ENCODE assay signal across 1 fruit fly cellular context in the genomic region with DNA sequence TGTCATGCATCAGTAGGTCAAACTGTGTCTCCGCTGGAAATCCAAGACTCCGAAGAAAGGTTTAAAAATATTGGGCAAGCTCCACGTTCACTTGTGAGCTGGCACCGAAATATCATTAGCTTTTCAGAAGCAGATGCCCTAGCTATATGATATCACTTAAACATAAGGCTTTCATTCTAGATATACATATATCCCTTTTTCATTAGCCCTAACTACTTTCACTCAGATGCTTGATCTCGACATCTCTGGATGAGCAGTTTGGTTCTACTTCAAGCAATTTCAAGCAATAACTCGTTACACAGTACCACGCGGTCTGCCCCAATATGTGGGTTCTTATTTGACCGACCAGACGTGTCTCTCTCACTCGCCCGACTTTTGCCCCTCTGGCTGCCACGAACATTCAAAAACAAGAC.
A peak's percentile ranks its signal among the peaks of the same experiment; 100 is the strongest.
TF ChIP-seq lines count a peak whose summit lies in the region.

No protein-coding gene starts in this region.

TF ChIP-seq in whole organism, embryonic, 481 proteins besides CTCF, POLR2A, EP300 and RAD21 (continued from another document and continues in another):
- TF ChIP-seq CG16779 (GFP tag; IDR thresholded peaks at IDR 0.05; lab: Robert Waterston, UW) (no peak), sim (GFP tag; IDR thresholded peaks at IDR 0.05; lab: Robert Waterston, UW) (no peak), odd (GFP tag; optimal IDR thresholded peaks at IDR 0.05; lab: Kevin White, UChicago) (no peak), gem (tag; optimal IDR thresholded peaks at IDR 0.05; lab: Kevin White, UChicago) (peak; percentile 61), TFAM (GFP tag; optimal IDR thresholded peaks at IDR 0.05; lab: Kevin White, UChicago) (no peak), insv (GFP tag; optimal IDR thresholded peaks at IDR 0.05; lab: Kevin White, UChicago) (no peak), repo (GFP tag; optimal IDR thresholded peaks at IDR 0.05; lab: Kevin White, UChicago) (peak; percentile 30), pfk (GFP tag; optimal IDR thresholded peaks at IDR 0.05; lab: Kevin White, UChicago) (no peak), wor (GFP tag; IDR thresholded peaks at IDR 0.05; lab: Robert Waterston, UW) (0 out of 2 replicates have a peak, but pooled peaks have one; percentile 17), CG18599 (GFP tag; optimal IDR thresholded peaks at IDR 0.05; lab: Kevin White, UChicago) (no peak), CG12104 (GFP tag; optimal IDR thresholded peaks at IDR 0.05; lab: Kevin White, UChicago) (peak; percentile 3), Drgx (GFP tag; IDR thresholded peaks at IDR 0.05; lab: Robert Waterston, UW) (peak; percentile 29; the same call in 1 of the 2 replicates), gro (GFP tag; optimal IDR thresholded peaks at IDR 0.05; lab: Kevin White, UChicago) (no peak), Rfx (GFP tag; IDR thresholded peaks at IDR 0.05; lab: Robert Waterston, UW) (0 out of 2 replicates have a peak, but pooled peaks have one; percentile 30), CG3995 (GFP tag; optimal IDR thresholded peaks at IDR 0.05; lab: Kevin White, UChicago) (no peak), btn (GFP tag; optimal IDR thresholded peaks at IDR 0.05; lab: Kevin White, UChicago) (no peak), CG1529 (GFP tag; optimal IDR thresholded peaks at IDR 0.05; lab: Kevin White, UChicago) (peak; percentile 40), luna (GFP tag; optimal IDR thresholded peaks at IDR 0.05; lab: Kevin White, UChicago) (no peak), CG2129 (GFP tag; IDR thresholded peaks at IDR 0.05; lab: Robert Waterston, UW; ENCODE audit: partially characterized antibody) (no peak), Doc3 (GFP tag; IDR thresholded peaks at IDR 0.05; lab: Robert Waterston, UW; ENCODE audit: partially characterized antibody) (no peak), CG14050 (GFP tag; IDR thresholded peaks at IDR 0.05; lab: Robert Waterston, UW) (no peak), CG10959 (GFP tag; IDR thresholded peaks at IDR 0.05; lab: Robert Waterston, UW) (no peak), dm (GFP tag; optimal IDR thresholded peaks at IDR 0.05; lab: Kevin White, UChicago) (peak; percentile 19), CG7271 (tag; optimal IDR thresholded peaks at IDR 0.05; lab: Kevin White, UChicago) (no peak), CG9932 (GFP tag; IDR thresholded peaks at IDR 0.05; lab: Robert Waterston, UW) (0 out of 2 replicates have a peak, but pooled peaks have one; percentile 1), bbx (GFP tag; IDR thresholded peaks at IDR 0.05; lab: Robert Waterston, UW; ENCODE audit: partially characterized antibody) (no peak), her (GFP tag; optimal IDR thresholded peaks at IDR 0.05; lab: Kevin White, UChicago) (no peak), toy (GFP tag; IDR thresholded peaks at IDR 0.05; lab: Robert Waterston, UW) (no peak), CG6175 (GFP tag; IDR thresholded peaks at IDR 0.05; lab: Robert Waterston, UW) (no peak), CG6791 (GFP tag; IDR thresholded peaks at IDR 0.05; lab: Robert Waterston, UW; ENCODE audit: partially characterized antibody) (no peak), salm (tag; optimal IDR thresholded peaks at IDR 0.05; lab: Kevin White, UChicago) (no peak), Poxn (GFP tag; IDR thresholded peaks at IDR 0.05; lab: Robert Waterston, UW) (no peak), CG10209 (GFP tag; optimal IDR thresholded peaks at IDR 0.05; lab: Kevin White, UChicago) (peak; percentile 23), esg (GFP tag; conservative IDR thresholded peaks at IDR 0.05; lab: Robert Waterston, UW) (0 out of 2 replicates have a peak, but pooled peaks have one; percentile 5), onecut (GFP tag; IDR thresholded peaks at IDR 0.05; lab: Robert Waterston, UW) (no peak), Nf-YA (GFP tag; IDR thresholded peaks at IDR 0.05; lab: Robert Waterston, UW) (no peak), ci (GFP tag; IDR thresholded peaks at IDR 0.05; lab: Robert Waterston, UW) (no peak), zen2 (GFP tag; IDR thresholded peaks at IDR 0.05; lab: Robert Waterston, UW; ENCODE audit: partially characterized antibody) (no peak), mam (GFP tag; optimal IDR thresholded peaks at IDR 0.05; lab: Kevin White, UChicago) (peak; percentile 39), en (GFP tag; optimal IDR thresholded peaks at IDR 0.05; lab: Kevin White, UChicago) (no peak), CG7745 (tag; optimal IDR thresholded peaks at IDR 0.05; lab: Kevin White, UChicago) (no peak), cwo (GFP tag; optimal IDR thresholded peaks at IDR 0.05; lab: Kevin White, UChicago) (peak; percentile 39), ap (GFP tag; IDR thresholded peaks at IDR 0.05; lab: Robert Waterston, UW) (no peak), cad (GFP tag; optimal IDR thresholded peaks at IDR 0.05; lab: Kevin White, UChicago) (no peak), bcd (GFP tag; optimal IDR thresholded peaks at IDR 0.05; lab: Kevin White, UChicago) (peak; percentile 56), jumu (GFP tag; optimal IDR thresholded peaks at IDR 0.05; lab: Kevin White, UChicago) (peak; percentile 49), CG42726 (GFP tag; IDR thresholded peaks at IDR 0.05; lab: Robert Waterston, UW; ENCODE audit: partially characterized antibody) (no peak), CG15514 (GFP tag; optimal IDR thresholded peaks at IDR 0.05; lab: Kevin White, UChicago) (no peak), CG8359 (GFP tag; optimal IDR thresholded peaks at IDR 0.05; lab: Kevin White, UChicago; ENCODE audit: borderline replicate concordance) (no peak), Atf-2 (GFP tag; optimal IDR thresholded peaks at IDR 0.05; lab: Kevin White, UChicago) (peak; percentile 37), CG4328 (GFP tag; optimal IDR thresholded peaks at IDR 0.05; lab: Kevin White, UChicago) (no peak), B-H2 (GFP tag; optimal IDR thresholded peaks at IDR 0.05; lab: Kevin White, UChicago) (no peak), Awh (GFP tag; IDR thresholded peaks at IDR 0.05; lab: Robert Waterston, UW) (no peak), Blimp-1 (GFP tag; optimal IDR thresholded peaks at IDR 0.05; lab: Kevin White, UChicago) (peak; percentile 33), peb (GFP tag; IDR thresholded peaks at IDR 0.05; lab: Robert Waterston, UW) (no peak), Lpt (GFP tag; optimal IDR thresholded peaks at IDR 0.05; lab: Kevin White, UChicago) (no peak), ase (GFP tag; IDR thresholded peaks at IDR 0.05; lab: Robert Waterston, UW) (no peak), Usf (GFP tag; optimal IDR thresholded peaks at IDR 0.05; lab: Kevin White, UChicago) (peak; percentile 7), Fer1 (GFP tag; optimal IDR thresholded peaks at IDR 0.05; lab: Kevin White, UChicago) (no peak), fd64A (GFP tag; optimal IDR thresholded peaks at IDR 0.05; lab: Kevin White, UChicago) (no peak), eyg (GFP tag; optimal IDR thresholded peaks at IDR 0.05; lab: Kevin White, UChicago) (peak; percentile 32), lilli (GFP tag; optimal IDR thresholded peaks at IDR 0.05; lab: Kevin White, UChicago) (peak; percentile 62), CG18764 (GFP tag; optimal IDR thresholded peaks at IDR 0.05; lab: Kevin White, UChicago) (no peak), CG14965 (GFP tag; optimal IDR thresholded peaks at IDR 0.05; lab: Kevin White, UChicago; ENCODE audit: borderline replicate concordance) (no peak), stwl (tag; optimal IDR thresholded peaks at IDR 0.05; lab: Kevin White, UChicago) (no peak), CG12391 (tag; optimal IDR thresholded peaks at IDR 0.05; lab: Kevin White, UChicago) (peak; percentile 39), CkIIα-i1 (GFP tag; IDR thresholded peaks at IDR 0.05; lab: Robert Waterston, UW) (no peak), Xrp1 (GFP tag; IDR thresholded peaks at IDR 0.05; lab: Robert Waterston, UW) (no peak), NfI (GFP tag; optimal IDR thresholded peaks at IDR 0.05; lab: Kevin White, UChicago) (peak; percentile 24), CG15269 (tag; optimal IDR thresholded peaks at IDR 0.05; lab: Kevin White, UChicago) (peak; percentile 63), Lim3 (GFP tag; IDR thresholded peaks at IDR 0.05; lab: Robert Waterston, UW) (no peak), pnt (GFP tag; optimal IDR thresholded peaks at IDR 0.05; lab: Kevin White, UChicago) (peak; percentile 58), CG1602 (GFP tag; optimal IDR thresholded peaks at IDR 0.05; lab: Kevin White, UChicago) (peak; percentile 35), CG17186 (GFP tag; optimal IDR thresholded peaks at IDR 0.05; lab: Kevin White, UChicago) (no peak), CG18476 (GFP tag; optimal IDR thresholded peaks at IDR 0.05; lab: Kevin White, UChicago) (no peak), ssp (GFP tag; IDR thresholded peaks at IDR 0.05; lab: Robert Waterston, UW) (0 out of 2 replicates have a peak, but pooled peaks have one; percentile 30), ken (GFP tag; IDR thresholded peaks at IDR 0.05; lab: Robert Waterston, UW) (no peak), CG11247 (GFP tag; IDR thresholded peaks at IDR 0.05; lab: Robert Waterston, UW) (no peak), Rx (GFP tag; IDR thresholded peaks at IDR 0.05; lab: Robert Waterston, UW) (no peak), emc (GFP tag; optimal IDR thresholded peaks at IDR 0.05; lab: Kevin White, UChicago) (no peak), Opbp (GFP tag; IDR thresholded peaks at IDR 0.05; lab: Robert Waterston, UW; ENCODE audit: partially characterized antibody) (no peak), CG18619 (GFP tag; optimal IDR thresholded peaks at IDR 0.05; lab: Kevin White, UChicago) (peak; percentile 60), tio (GFP tag; optimal IDR thresholded peaks at IDR 0.05; lab: Kevin White, UChicago) (peak; percentile 53), shn (GFP tag; optimal IDR thresholded peaks at IDR 0.05; lab: Kevin White, UChicago) (peak; percentile 66), Atf6 (GFP tag; IDR thresholded peaks at IDR 0.05; lab: Robert Waterston, UW) (no peak), HLH54F (GFP tag; optimal IDR thresholded peaks at IDR 0.05; lab: Kevin White, UChicago) (peak; percentile 50), Dad (GFP tag; optimal IDR thresholded peaks at IDR 0.05; lab: Kevin White, UChicago) (no peak), NK7.1 (GFP tag; optimal IDR thresholded peaks at IDR 0.05; lab: Kevin White, UChicago) (peak; percentile 40), dati (GFP tag; IDR thresholded peaks at IDR 0.05; lab: Robert Waterston, UW) (no peak), CG3163 (GFP tag; optimal IDR thresholded peaks at IDR 0.05; lab: Kevin White, UChicago) (no peak), CG17802 (tag; optimal IDR thresholded peaks at IDR 0.05; lab: Kevin White, UChicago) (no peak), croc (GFP tag; conservative IDR thresholded peaks at IDR 0.05; lab: Robert Waterston, UW) (no peak; the same call in 2 of the 3 replicates), Bteb2 (GFP tag; optimal IDR thresholded peaks at IDR 0.05; lab: Kevin White, UChicago) (no peak), PHDP (tag; optimal IDR thresholded peaks at IDR 0.05; lab: Kevin White, UChicago) (peak; percentile 23), ewg (GFP tag; optimal IDR thresholded peaks at IDR 0.05; lab: Kevin White, UChicago) (peak; percentile 31), CG8765 (GFP tag; IDR thresholded peaks at IDR 0.05; lab: Robert Waterston, UW) (no peak), corto (GFP tag; optimal IDR thresholded peaks at IDR 0.05; lab: Kevin White, UChicago) (no peak), CG14860 (GFP tag; IDR thresholded peaks at IDR 0.05; lab: Robert Waterston, UW; ENCODE audit: partially characterized antibody) (no peak), CG12236 (GFP tag; optimal IDR thresholded peaks at IDR 0.05; lab: Kevin White, UChicago) (no peak), D19B (GFP tag; optimal IDR thresholded peaks at IDR 0.05; lab: Kevin White, UChicago) (peak; percentile 84), chif (GFP tag; optimal IDR thresholded peaks at IDR 0.05; lab: Kevin White, UChicago) (peak in 1 of 2 experiments; percentile 59), gce (GFP tag; IDR thresholded peaks at IDR 0.05; lab: Robert Waterston, UW) (no peak), CG32772 (GFP tag; IDR thresholded peaks at IDR 0.05; lab: Robert Waterston, UW) (no peak), Lhr (GFP tag; optimal IDR thresholded peaks at IDR 0.05; lab: Kevin White, UChicago) (no peak), Jarid2 (GFP tag; optimal IDR thresholded peaks at IDR 0.05; lab: Kevin White, UChicago) (no peak), zen (tag; optimal IDR thresholded peaks at IDR 0.05; lab: Kevin White, UChicago) (no peak), klu (GFP tag; IDR thresholded peaks at IDR 0.05; lab: Robert Waterston, UW) (peak; percentile 29; the same call in 1 of the 2 replicates), MESR4 (GFP tag; optimal IDR thresholded peaks at IDR 0.05; lab: Kevin White, UChicago) (no peak), vnd (GFP tag; IDR thresholded peaks at IDR 0.05; lab: Robert Waterston, UW; ENCODE audit: partially characterized antibody) (no peak), gcm (GFP tag; optimal IDR thresholded peaks at IDR 0.05; lab: Kevin White, UChicago) (no peak), ac (GFP tag; optimal IDR thresholded peaks at IDR 0.05; lab: Kevin White, UChicago) (no peak), wdn (GFP tag; IDR thresholded peaks at IDR 0.05; lab: Robert Waterston, UW) (no peak), CG17328 (GFP tag; IDR thresholded peaks at IDR 0.05; lab: Robert Waterston, UW) (no peak), CG12942 (GFP tag; optimal IDR thresholded peaks at IDR 0.05; lab: Kevin White, UChicago) (no peak), CG7928 (GFP tag; optimal IDR thresholded peaks at IDR 0.05; lab: Kevin White, UChicago) (no peak), lbe (GFP tag; optimal IDR thresholded peaks at IDR 0.05; lab: Kevin White, UChicago) (no peak), CG11696 (GFP tag; IDR thresholded peaks at IDR 0.05; lab: Robert Waterston, UW) (no peak), NC2β (GFP tag; optimal IDR thresholded peaks at IDR 0.05; lab: Kevin White, UChicago) (no peak), CG43689 (GFP tag; IDR thresholded peaks at IDR 0.05; lab: Robert Waterston, UW) (no peak), CG9817 (tag; optimal IDR thresholded peaks at IDR 0.05; lab: Kevin White, UChicago) (no peak), CG31365 (tag; optimal IDR thresholded peaks at IDR 0.05; lab: Kevin White, UChicago) (no peak), bsh (GFP tag; optimal IDR thresholded peaks at IDR 0.05; lab: Kevin White, UChicago) (peak in 1 of 2 experiments; percentile 27), Neu2 (GFP tag; optimal IDR thresholded peaks at IDR 0.05; lab: Kevin White, UChicago; ENCODE audit: borderline replicate concordance) (no peak), CG14014 (GFP tag; IDR thresholded peaks at IDR 0.05; lab: Robert Waterston, UW) (no peak), psq (GFP tag; optimal IDR thresholded peaks at IDR 0.05; lab: Kevin White, UChicago) (no peak), CG30431 (GFP tag; optimal IDR thresholded peaks at IDR 0.05; lab: Kevin White, UChicago) (peak; percentile 23), pum (GFP tag; optimal IDR thresholded peaks at IDR 0.05; lab: Kevin White, UChicago) (peak; percentile 29), dimm (GFP tag; IDR thresholded peaks at IDR 0.05; lab: Robert Waterston, UW) (no peak), CG12071 (GFP tag; optimal IDR thresholded peaks at IDR 0.05; lab: Kevin White, UChicago) (no peak)
